2 worm cellular contexts compared by ENCODE assay signal in genomic region chrV:3230150-3230549, ce11.
TF ChIP-seq lines count a peak whose summit lies in the region.

No protein-coding gene starts in this region.

TF ChIP-seq in whole organism, early embryonic, 17 proteins besides CTCF, POLR2A, EP300 and RAD21:
- TF ChIP-seq F13C5.2 (tag; optimal IDR thresholded peaks at IDR 0.05; lab: Kevin White, UChicago) (no peak), tbx-11 (GFP tag; IDR thresholded peaks at IDR 0.05; lab: Robert Waterston, UW) (no peak), ceh-13 (GFP tag; optimal IDR thresholded peaks at IDR 0.05; lab: Kevin White, UChicago) (no peak), B0310.2 (tag; optimal IDR thresholded peaks at IDR 0.05; lab: Kevin White, UChicago) (no peak), ceh-36 (tag; optimal IDR thresholded peaks at IDR 0.05; lab: Kevin White, UChicago) (peak; percentile 62), flt-1 (GFP tag; IDR thresholded peaks at IDR 0.05; lab: Robert Waterston, UW) (no peak)

TF ChIP-seq in whole organism, late embryonic, 69 proteins besides CTCF, POLR2A, EP300 and RAD21:
- TF ChIP-seq sox-4 (tag; optimal IDR thresholded peaks at IDR 0.05; lab: Kevin White, UChicago) (no peak), dve-1 (tag; optimal IDR thresholded peaks at IDR 0.05; lab: Kevin White, UChicago) (peak; percentile 61)
